Fruit fly (Drosophila melanogaster): ENCODE measurements around the gene Ilp3.

DNA sequence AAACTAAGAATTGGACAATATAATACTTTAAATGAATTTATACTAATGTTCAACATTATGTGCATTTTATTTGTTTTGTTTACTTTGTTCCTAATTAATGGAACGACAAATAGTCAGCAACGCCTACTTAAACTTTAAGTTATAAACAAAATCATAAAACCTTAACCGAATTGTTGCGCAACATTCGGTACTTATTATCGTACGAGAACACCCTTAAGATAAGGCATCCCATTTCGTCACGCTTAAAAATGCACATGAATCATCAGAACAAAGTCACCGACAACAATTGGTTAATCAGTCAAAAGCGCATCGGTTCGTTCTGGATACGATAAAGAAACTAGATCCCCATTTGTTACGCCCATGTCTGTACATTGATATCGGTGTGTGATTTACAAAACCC is 35.6 kb downstream of the Ilp3 start:
- TF ChIP-seq CG7101 (tag; optimal IDR thresholded peaks at IDR 0.05) (no peak), CG1620 (GFP tag; optimal IDR thresholded peaks at IDR 0.05) (no peak)
